Fruit fly (Drosophila melanogaster) whole organism, embryonic: ENCODE measurements around the gene Taf10.

ENCODE experiments used
- Bgb ChIP-seq: fragments of 200-800 bp; sonication (Bioruptor generic); IDR thresholded peaks from 2 replicates; pipeline ENCODE4 v1.3.6; 2022; ENCODE audit warnings: missing biosample characterization, missing genetic modification characterization; ENCODE audit not compliant: partially characterized antibody
- CG10431 ChIP-seq: fragments of 200-800 bp; sonication (Bioruptor generic); optimal IDR thresholded peaks from 3 replicates; lab custom pipeline; 2018; ENCODE audit warnings: missing biosample characterization, mild to moderate bottlenecking, missing genetic modification characterization
- CG10959 ChIP-seq: fragments of 200-800 bp; sonication (Bioruptor generic); IDR thresholded peaks from 2 replicates; pipeline ENCODE4 v1.3.6; 2022; ENCODE audit warnings: missing biosample characterization, missing genetic modification characterization
- CG11504 ChIP-seq: fragments of 200-800 bp; sonication (Bioruptor generic); optimal IDR thresholded peaks from 3 replicates; lab custom pipeline; 2019; ENCODE audit warnings: missing biosample characterization, mild to moderate bottlenecking, missing genetic modification characterization, moderate library complexity
- CG12071 ChIP-seq: fragments of 200-800 bp; sonication (Bioruptor generic); optimal IDR thresholded peaks from 3 replicates; lab custom pipeline; 2018; ENCODE audit warnings: missing biosample characterization, mild to moderate bottlenecking, missing genetic modification characterization
- CG12659 ChIP-seq: fragments of 200-800 bp; sonication (Bioruptor generic); optimal IDR thresholded peaks from 3 replicates; lab custom pipeline; 2017; ENCODE audit warnings: mild to moderate bottlenecking, missing biosample characterization, missing genetic modification reagents, missing genetic modification characterization
- CG12769 ChIP-seq: fragments of 200-800 bp; sonication (Bioruptor generic); optimal IDR thresholded peaks from 2 replicates; lab custom pipeline; 2019; ENCODE audit warnings: missing biosample characterization, mild to moderate bottlenecking, missing genetic modification characterization, moderate library complexity
- CG12942 ChIP-seq: fragments of 200-800 bp; sonication (Bioruptor generic); optimal IDR thresholded peaks from 3 replicates; lab custom pipeline; 2016; ENCODE audit warnings: missing biosample characterization, missing genetic modification characterization
- CG1792 ChIP-seq: fragments of 200-800 bp; sonication (Bioruptor generic); optimal IDR thresholded peaks from 2 replicates; lab custom pipeline; 2016; ENCODE audit warnings: missing biosample characterization, missing genetic modification characterization
- CG18764 ChIP-seq: fragments of 200-800 bp; sonication (Bioruptor generic); optimal IDR thresholded peaks from 3 replicates; lab custom pipeline; 2016; ENCODE audit warnings: missing biosample characterization, missing genetic modification characterization
- CG2120 ChIP-seq: fragments of 200-800 bp; sonication (Bioruptor generic); optimal IDR thresholded peaks from 3 replicates; lab custom pipeline; 2016; ENCODE audit warnings: missing biosample characterization, missing genetic modification characterization
- CG30403 ChIP-seq: fragments of 200-800 bp; sonication (Bioruptor generic); optimal IDR thresholded peaks from 3 replicates; lab custom pipeline; 2016; ENCODE audit warnings: missing biosample characterization, missing genetic modification characterization
- CG31441 ChIP-seq: fragments of 200-800 bp; sonication (Bioruptor generic); IDR thresholded peaks from 2 replicates; pipeline ENCODE4 v1.3.6; 2022; ENCODE audit warnings: missing biosample characterization, missing genetic modification characterization
- CG3838 ChIP-seq: fragments of 200-800 bp; sonication (Bioruptor generic); optimal IDR thresholded peaks from 3 replicates; lab custom pipeline; 2016; ENCODE audit warnings: missing biosample characterization, missing genetic modification characterization
- CG42726 ChIP-seq: fragments of 200-800 bp; sonication (Bioruptor generic); IDR thresholded peaks from 2 replicates; pipeline ENCODE4 v1.3.6; 2022; ENCODE audit warnings: missing biosample characterization, missing genetic modification characterization; ENCODE audit not compliant: partially characterized antibody
- CG8765 ChIP-seq: fragments of 200-800 bp; sonication (Bioruptor generic); IDR thresholded peaks from 2 replicates; pipeline ENCODE4 v1.3.6; 2022; ENCODE audit warnings: missing biosample characterization, missing genetic modification characterization
- CG8924 ChIP-seq: fragments of 200-800 bp; optimal IDR thresholded peaks from 3 replicates; lab custom pipeline; 2019; ENCODE audit warnings: missing biosample characterization, mild to moderate bottlenecking, missing genetic modification characterization, moderate library complexity
- CrebB ChIP-seq: fragments of 200-800 bp; sonication (Bioruptor generic); optimal IDR thresholded peaks from 3 replicates; lab custom pipeline; 2018; ENCODE audit warnings: missing biosample characterization, mild to moderate bottlenecking, missing genetic modification characterization
- Dll ChIP-seq: fragments of 200-800 bp; sonication (Bioruptor generic); IDR thresholded peaks from 4 replicates; pipeline ENCODE4 v1.3.6; 2022; ENCODE audit warnings: missing biosample characterization, missing genetic modification characterization; ENCODE audit not compliant: partially characterized antibody
- ERR ChIP-seq: fragments of 200-800 bp; sonication (Bioruptor generic); optimal IDR thresholded peaks from 2 replicates; lab custom pipeline; 2016; ENCODE audit warnings: missing biosample characterization, missing genetic modification characterization
- Ets65A ChIP-seq: fragments of 200-800 bp; sonication (Bioruptor generic); peaks from one replicate; lab custom pipeline; 2016; ENCODE audit warnings: missing biosample characterization, missing genetic modification characterization
- Hmr ChIP-seq: fragments of 200-800 bp; sonication (Bioruptor generic); optimal IDR thresholded peaks from 3 replicates; lab custom pipeline; 2017; ENCODE audit warnings: mild to moderate bottlenecking, missing biosample characterization, missing genetic modification reagents, missing genetic modification characterization
- Lhr ChIP-seq: fragments of 200-800 bp; sonication (Bioruptor generic); optimal IDR thresholded peaks from 3 replicates; lab custom pipeline; 2017; ENCODE audit warnings: mild to moderate bottlenecking, missing biosample characterization, missing genetic modification reagents, missing genetic modification characterization
- MBD-R2 ChIP-seq: fragments of 200-800 bp; sonication (Bioruptor generic); IDR thresholded peaks from 2 replicates; pipeline ENCODE4 v1.3.6; 2022; ENCODE audit warnings: missing biosample characterization, missing genetic modification characterization
- Med ChIP-seq: fragments of 200-800 bp; sonication (Bioruptor generic); peaks from one replicate; lab custom pipeline; 2016; ENCODE audit warnings: missing biosample characterization, missing genetic modification characterization, mild to moderate bottlenecking, inconsistent platforms, moderate library complexity
- NFAT ChIP-seq: fragments of 200-800 bp; sonication (Bioruptor generic); IDR thresholded peaks from 2 replicates; pipeline ENCODE4 v1.3.6; 2022; ENCODE audit warnings: missing biosample characterization, missing genetic modification characterization
- Nf-YB ChIP-seq: fragments of 200-800 bp; sonication (Bioruptor generic); optimal IDR thresholded peaks from 3 replicates; lab custom pipeline; 2019; ENCODE audit warnings: missing biosample characterization, mild to moderate bottlenecking, missing genetic modification characterization, moderate library complexity
- Poxn ChIP-seq: fragments of 200-800 bp; sonication (Bioruptor generic); IDR thresholded peaks from 2 replicates; pipeline ENCODE4 v1.3.6; 2022; ENCODE audit warnings: missing biosample characterization, missing genetic modification characterization
- Rx ChIP-seq: fragments of 200-800 bp; sonication (Bioruptor generic); IDR thresholded peaks from 2 replicates; pipeline ENCODE4 v1.3.6; 2022; ENCODE audit warnings: missing biosample characterization, missing genetic modification characterization
- Six4 ChIP-seq: fragments of 200-800 bp; sonication (Bioruptor generic); optimal IDR thresholded peaks from 2 replicates; lab custom pipeline; 2016; ENCODE audit warnings: missing biosample characterization, missing genetic modification characterization
- Trl ChIP-seq, 3 experiments: fragments of >200 bp in 2 of 3; fragments of 200-800 bp in 1 of 3; sonication (Bioruptor generic) in 1 of 3; optimal IDR thresholded peaks; 2 replicates in 1 of 3; 3 replicates in 2 of 3; lab custom pipeline; 2016 to 2017; ENCODE audit warnings: missing biosample characterization in 1 of 3, missing genetic modification characterization in 1 of 3
- ac ChIP-seq: fragments of 200-800 bp; sonication (Bioruptor generic); optimal IDR thresholded peaks from 3 replicates; lab custom pipeline; 2017; ENCODE audit warnings: missing biosample characterization, mild to moderate bottlenecking, missing genetic modification characterization
- aop ChIP-seq: fragments of 200-800 bp; sonication (Bioruptor generic); IDR thresholded peaks from 2 replicates; pipeline ENCODE4 v1.3.6; 2022; ENCODE audit warnings: missing biosample characterization, missing genetic modification characterization
- bab2 ChIP-seq: fragments of 200-800 bp; sonication (Bioruptor generic); optimal IDR thresholded peaks from 2 replicates; lab custom pipeline; 2016; ENCODE audit warnings: missing biosample characterization, missing genetic modification characterization
- chinmo ChIP-seq: fragments of 200-800 bp; sonication (Bioruptor generic); IDR thresholded peaks from 4 replicates; pipeline ENCODE4 v1.3.6; 2022; ENCODE audit warnings: missing biosample characterization, missing genetic modification characterization; ENCODE audit not compliant: partially characterized antibody
- ci ChIP-seq: fragments of 200-800 bp; sonication (Bioruptor generic); IDR thresholded peaks from 3 replicates; pipeline ENCODE4 v1.3.6; 2022; ENCODE audit warnings: missing biosample characterization, missing genetic modification characterization
- corto ChIP-seq: fragments of 200-800 bp; sonication (Bioruptor generic); optimal IDR thresholded peaks from 2 replicates; lab custom pipeline; 2016; ENCODE audit warnings: missing biosample characterization, mild to moderate bottlenecking, missing genetic modification characterization, moderate library complexity
- croc ChIP-seq: fragments of 200-800 bp; sonication (Bioruptor generic); conservative IDR thresholded peaks from 3 replicates; pipeline ENCODE4 v1.3.6; 2022; ENCODE audit warnings: missing biosample characterization, missing genetic modification characterization
- dati ChIP-seq: fragments of 200-800 bp; sonication (Bioruptor generic); IDR thresholded peaks from 2 replicates; pipeline ENCODE4 v1.3.6; 2022; ENCODE audit warnings: missing biosample characterization, missing genetic modification characterization
- gcm2 ChIP-seq: fragments of 200-800 bp; sonication (Bioruptor generic); optimal IDR thresholded peaks from 2 replicates; lab custom pipeline; 2016; ENCODE audit warnings: missing biosample characterization, missing genetic modification characterization
- her ChIP-seq: fragments of 200-800 bp; sonication (Bioruptor generic); optimal IDR thresholded peaks from 2 replicates; lab custom pipeline; 2016; ENCODE audit warnings: missing biosample characterization, missing genetic modification characterization
- klu ChIP-seq: fragments of 200-800 bp; sonication (Bioruptor generic); IDR thresholded peaks from 2 replicates; pipeline ENCODE4 v1.3.6; 2022; ENCODE audit warnings: missing biosample characterization, missing genetic modification characterization
- p53 ChIP-seq: fragments of 200-800 bp; sonication (Bioruptor generic); optimal IDR thresholded peaks from 2 replicates; lab custom pipeline; 2016; ENCODE audit warnings: missing biosample characterization, missing genetic modification characterization
- pzg ChIP-seq: fragments of 200-800 bp; sonication (Bioruptor generic); optimal IDR thresholded peaks from 3 replicates; lab custom pipeline; 2018; ENCODE audit warnings: missing biosample characterization, mild to moderate bottlenecking, missing genetic modification characterization, moderate library complexity
- repo ChIP-seq: fragments of 200-800 bp; sonication (Bioruptor generic); optimal IDR thresholded peaks from 2 replicates; lab custom pipeline; 2016; ENCODE audit warnings: missing biosample characterization, missing genetic modification characterization
- rib ChIP-seq: fragments of 200-800 bp; sonication (Bioruptor generic); IDR thresholded peaks from 2 replicates; pipeline ENCODE4 v1.3.6; 2022; ENCODE audit warnings: missing biosample characterization, missing genetic modification characterization
- so ChIP-seq: fragments of 200-800 bp; sonication (Bioruptor generic); IDR thresholded peaks from 3 replicates; pipeline ENCODE4 v1.3.6; 2022; ENCODE audit warnings: missing biosample characterization, missing genetic modification characterization
- sob ChIP-seq: fragments of 200-800 bp; sonication (Bioruptor generic); IDR thresholded peaks from 2 replicates; pipeline ENCODE4 v1.3.6; 2022; ENCODE audit warnings: missing biosample characterization, missing genetic modification characterization
- stwl ChIP-seq: fragments of 200-800 bp; sonication (Bioruptor generic); optimal IDR thresholded peaks from 3 replicates; lab custom pipeline; 2018; ENCODE audit warnings: missing biosample characterization, mild to moderate bottlenecking, missing genetic modification characterization, moderate library complexity
- sug ChIP-seq: fragments of 200-800 bp; optimal IDR thresholded peaks from 2 replicates; lab custom pipeline; 2019; ENCODE audit warnings: missing biosample characterization, mild to moderate bottlenecking, missing genetic modification characterization, moderate library complexity
- ttk ChIP-seq: fragments of 200-800 bp; sonication (Bioruptor generic); IDR thresholded peaks from 2 replicates; pipeline ENCODE4 v2.1.2; 2022; ENCODE audit warnings: missing biosample characterization, missing genetic modification characterization
- zfh2 ChIP-seq: fragments of 200-800 bp; sonication (Bioruptor generic); optimal IDR thresholded peaks from 2 replicates; lab custom pipeline; 2016; ENCODE audit warnings: missing biosample characterization, missing genetic modification characterization

The Taf10 gene

dm6 chr2L:2759654-2760053 lies 8.0 kb upstream of the Taf10 start, which contains the start of the genes HemK2, Snapin and Tnpo-SR (continued):
- TF ChIP-seq CrebB (tag; lab: Kevin White, UChicago) (peak; percentile 88), CG12942 (peak; percentile 87), CG12769 (tag; lab: Kevin White, UChicago) (peak; percentile 90), gcm2 (peak; percentile 74), zfh2 (GFP tag; lab: Kevin White, UChicago) (peak; percentile 92), ERR (GFP tag; lab: Kevin White, UChicago) (peak; percentile 81), corto (GFP tag; lab: Kevin White, UChicago) (peak; percentile 87), sug (tag; lab: Kevin White, UChicago) (peak; percentile 93), NFAT (GFP tag; lab: Robert Waterston, UW) (peak; percentile 94), Hmr (GFP tag; lab: Kevin White, UChicago) (peak; percentile 93), stwl (tag; lab: Kevin White, UChicago) (peak; percentile 77), bab2 (peak; percentile 90), CG2120 (GFP tag; lab: Kevin White, UChicago) (peak; percentile 96), repo (GFP tag; lab: Kevin White, UChicago) (peak; percentile 41), klu (GFP tag; lab: Robert Waterston, UW) (peak; percentile 90), pzg (GFP tag; lab: Kevin White, UChicago) (peak; percentile 84), CG18764 (peak; percentile 83), croc (GFP tag; lab: Robert Waterston, UW) (peak; percentile 91), Rx (GFP tag; lab: Robert Waterston, UW) (peak; percentile 85), Trl (optimal IDR thresholded peaks at IDR 0.05; lab: Kevin White, UChicago) (no peak), Trl (GFP tag; optimal IDR thresholded peaks at IDR 0.05; lab: Kevin White, UChicago) (peak; percentile 81), sob (peak; percentile 96), so (GFP tag; lab: Robert Waterston, UW) (peak; percentile 92), CG1792 (GFP tag; lab: Kevin White, UChicago) (peak; percentile 68), ci (peak; percentile 94), CG12071 (GFP tag; lab: Kevin White, UChicago) (peak; percentile 55), CG10959 (GFP tag; lab: Robert Waterston, UW) (peak; percentile 87), chinmo (GFP tag; lab: Robert Waterston, UW) (peak; percentile 90; the same call in 3 of the 4 replicates)

- TF ChIP-seq ac (GFP tag; lab: Kevin White, UChicago) (no peak), CG8924 (tag; lab: Kevin White, UChicago) (no peak), Ets65A (peak; percentile 67), her (GFP tag; lab: Kevin White, UChicago) (no peak), dati (GFP tag; lab: Robert Waterston, UW) (no peak), p53 (no peak), MBD-R2 (GFP tag; lab: Robert Waterston, UW) (no peak), CG31441 (no peak), CG30403 (no peak), Nf-YB (GFP tag; lab: Kevin White, UChicago) (no peak), Lhr (no peak), CG8765 (GFP tag; lab: Robert Waterston, UW) (no peak), CG42726 (0 out of 2 replicates have a peak, but pooled peaks have one; percentile 21), CG3838 (GFP tag; lab: Kevin White, UChicago) (no peak), CG11504 (no peak), rib (GFP tag; lab: Robert Waterston, UW) (no peak), Dll (GFP tag; lab: Robert Waterston, UW) (no peak), ttk (GFP tag; lab: Robert Waterston, UW) (no peak), Bgb (GFP tag; lab: Robert Waterston, UW) (no peak), Med (peak; percentile 36), aop (GFP tag; lab: Robert Waterston, UW) (peak; percentile 29; the same call in 1 of the 2 replicates), Six4 (GFP tag; lab: Kevin White, UChicago) (no peak), Poxn (GFP tag; lab: Robert Waterston, UW) (no peak), Rx (GFP tag; lab: Robert Waterston, UW) (no peak), CG10431 (GFP tag; lab: Kevin White, UChicago) (no peak), CG12659 (GFP tag; lab: Kevin White, UChicago) (no peak)
These were observed 7.4 kb upstream of the Taf10 start for dm6 chr2L:2760288-2760687.
